Fruit fly (Drosophila melanogaster): ENCODE measurements around the gene Nedd8.

Nedd8 gene

dm6 chr2L:18955666-18956065 is 4.0 kb upstream of the Nedd8 start (continued):
- TF ChIP-seq ham (GFP tag; IDR thresholded peaks at IDR 0.05) (no peak), Mes4 (GFP tag; optimal IDR thresholded peaks at IDR 0.05) (no peak), CG11696 (GFP tag; IDR thresholded peaks at IDR 0.05) (no peak), tio (GFP tag; optimal IDR thresholded peaks at IDR 0.05) (no peak), tgo (GFP tag; IDR thresholded peaks at IDR 0.05) (no peak), CG10654 (GFP tag; optimal IDR thresholded peaks at IDR 0.05) (no peak), esg (GFP tag; conservative IDR thresholded peaks at IDR 0.05) (no peak), CG7556 (GFP tag; optimal IDR thresholded peaks at IDR 0.05) (no peak), Opbp (GFP tag; IDR thresholded peaks at IDR 0.05; ENCODE audit: partially characterized antibody) (no peak), CG5245 (GFP tag; optimal IDR thresholded peaks at IDR 0.05) (no peak), CG2120 (GFP tag; optimal IDR thresholded peaks at IDR 0.05) (no peak), CG3838 (GFP tag; optimal IDR thresholded peaks at IDR 0.05) (no peak), ewg (GFP tag; optimal IDR thresholded peaks at IDR 0.05) (no peak), lab (GFP tag; optimal IDR thresholded peaks at IDR 0.05) (no peak), stc (GFP tag; IDR thresholded peaks at IDR 0.05) (no peak), maf-S (GFP tag; optimal IDR thresholded peaks at IDR 0.05) (no peak), CG4617 (GFP tag; optimal IDR thresholded peaks at IDR 0.05; ENCODE audit: borderline replicate concordance) (no peak), exex (tag; optimal IDR thresholded peaks at IDR 0.05) (peak; percentile 46), pfk (GFP tag; optimal IDR thresholded peaks at IDR 0.05) (no peak), CG6272 (GFP tag; IDR thresholded peaks at IDR 0.05) (no peak), CG3065 (GFP tag; optimal IDR thresholded peaks at IDR 0.05) (no peak), CG2202 (tag; optimal IDR thresholded peaks at IDR 0.05) (no peak), CG4328 (GFP tag; optimal IDR thresholded peaks at IDR 0.05) (no peak), lmd (GFP tag; IDR thresholded peaks at IDR 0.05) (no peak), sens (GFP tag) (no peak), jing (GFP tag; optimal IDR thresholded peaks at IDR 0.05) (no peak), CG42726 (GFP tag; IDR thresholded peaks at IDR 0.05; ENCODE audit: partially characterized antibody) (no peak), CG31388 (GFP tag; optimal IDR thresholded peaks at IDR 0.05) (no peak), amos (GFP tag; IDR thresholded peaks at IDR 0.05; ENCODE audit: partially characterized antibody) (0 out of 2 replicates have a peak, but pooled peaks have one; percentile 4), CG10209 (GFP tag; optimal IDR thresholded peaks at IDR 0.05) (no peak), Ets97D (GFP tag; optimal IDR thresholded peaks at IDR 0.05) (no peak), CG8089 (GFP tag; optimal IDR thresholded peaks at IDR 0.05) (no peak), Dfd (GFP tag; optimal IDR thresholded peaks at IDR 0.05) (no peak), CG9932 (GFP tag; IDR thresholded peaks at IDR 0.05) (no peak), CG34376 (GFP tag; optimal IDR thresholded peaks at IDR 0.05) (peak; percentile 86), en (GFP tag; optimal IDR thresholded peaks at IDR 0.05) (no peak), pros (GFP tag; optimal IDR thresholded peaks at IDR 0.05) (no peak), CG17612 (GFP tag; IDR thresholded peaks at IDR 0.05) (no peak), CG10366 (GFP tag; IDR thresholded peaks at IDR 0.05) (no peak), cwo (GFP tag; optimal IDR thresholded peaks at IDR 0.05) (peak; percentile 19), Optix (GFP tag; IDR thresholded peaks at IDR 0.05) (0 out of 3 replicates have a peak, but pooled peaks have one; percentile 32), CG1233 (GFP tag; optimal IDR thresholded peaks at IDR 0.05) (no peak), wor (GFP tag; IDR thresholded peaks at IDR 0.05) (no peak), CG7928 (GFP tag; optimal IDR thresholded peaks at IDR 0.05) (no peak), pum (GFP tag; optimal IDR thresholded peaks at IDR 0.05) (no peak), p53 (GFP tag; optimal IDR thresholded peaks at IDR 0.05) (no peak), CG17802 (tag; optimal IDR thresholded peaks at IDR 0.05) (no peak), tin (GFP tag; optimal IDR thresholded peaks at IDR 0.05) (no peak), abd-A (tag; optimal IDR thresholded peaks at IDR 0.05) (no peak), Hr51 (GFP tag; optimal IDR thresholded peaks at IDR 0.05) (no peak), dati (GFP tag; IDR thresholded peaks at IDR 0.05) (no peak), NK7.1 (GFP tag; optimal IDR thresholded peaks at IDR 0.05) (no peak)

Data from whole organism, embryonic.